Fruit fly (Drosophila melanogaster) whole organism, embryonic: ENCODE data around the gene TRAM.
A peak's percentile ranks its signal among the peaks of the same experiment; 100 is the strongest.

Experiments
- ATbp ChIP-seq: fragments of 200-800 bp; sonication (Bioruptor generic); optimal IDR thresholded peaks from 2 replicates; lab custom pipeline; 2017; ENCODE audit warnings: missing biosample characterization, mild to moderate bottlenecking, missing genetic modification characterization, missing genetic modification reagents
- Antp ChIP-seq: fragments of 200-800 bp; sonication (Bioruptor generic); optimal IDR thresholded peaks from 3 replicates; lab custom pipeline; 2016; ENCODE audit warnings: missing biosample characterization, missing genetic modification characterization
- Awh ChIP-seq: fragments of 200-800 bp; sonication (Bioruptor generic); IDR thresholded peaks from 2 replicates; pipeline ENCODE4, ENCODE4 v1.3.6; 2022; ENCODE audit warnings: missing biosample characterization, missing genetic modification characterization
- Bteb2 ChIP-seq: fragments of 200-800 bp; sonication (Bioruptor generic); optimal IDR thresholded peaks from 2 replicates; lab custom pipeline; 2016; ENCODE audit warnings: missing biosample characterization, missing genetic modification characterization
- CG12071 ChIP-seq: fragments of 200-800 bp; sonication (Bioruptor generic); optimal IDR thresholded peaks from 3 replicates; lab custom pipeline; 2018; ENCODE audit warnings: missing biosample characterization, mild to moderate bottlenecking, missing genetic modification characterization
- CG14014 ChIP-seq: fragments of 200-800 bp; sonication (Bioruptor generic); IDR thresholded peaks from 2 replicates; pipeline ENCODE4 v1.3.6; 2022; ENCODE audit warnings: missing biosample characterization, missing genetic modification characterization
- CG14050 ChIP-seq: fragments of 200-800 bp; sonication (Bioruptor generic); IDR thresholded peaks from 3 replicates; pipeline ENCODE4 v1.3.6; 2022; ENCODE audit warnings: missing biosample characterization, missing genetic modification characterization
- CG14860 ChIP-seq: fragments of 200-800 bp; sonication (Bioruptor generic); IDR thresholded peaks from 3 replicates; pipeline ENCODE4 v1.3.6; 2022; ENCODE audit warnings: missing biosample characterization, missing genetic modification characterization; ENCODE audit not compliant: partially characterized antibody
- CG15514 ChIP-seq: fragments of 200-800 bp; sonication (Bioruptor generic); optimal IDR thresholded peaks from 3 replicates; lab custom pipeline; 2017; ENCODE audit warnings: missing biosample characterization, missing genetic modification characterization, mild to moderate bottlenecking, moderate library complexity, missing genetic modification reagents
- CG1603 ChIP-seq: fragments of 200-800 bp; sonication (Bioruptor generic); optimal IDR thresholded peaks from 2 replicates; lab custom pipeline; 2019; ENCODE audit warnings: missing biosample characterization, mild to moderate bottlenecking, missing genetic modification characterization, moderate library complexity
- CG16815 ChIP-seq: fragments of 200-800 bp; sonication (Bioruptor generic); optimal IDR thresholded peaks from 3 replicates; lab custom pipeline; 2017; ENCODE audit warnings: missing biosample characterization, mild to moderate bottlenecking, missing genetic modification characterization
- CG17361 ChIP-seq: fragments of 200-800 bp; sonication (Bioruptor generic); IDR thresholded peaks from 3 replicates; pipeline ENCODE4 v1.3.6; 2022; ENCODE audit warnings: missing biosample characterization, missing genetic modification characterization
- CG17912 ChIP-seq: fragments of 200-800 bp; sonication (Bioruptor generic); optimal IDR thresholded peaks from 2 replicates; lab custom pipeline; 2018; ENCODE audit warnings: missing biosample characterization, mild to moderate bottlenecking, missing genetic modification characterization
- CG2120 ChIP-seq: fragments of 200-800 bp; sonication (Bioruptor generic); optimal IDR thresholded peaks from 3 replicates; lab custom pipeline; 2016; ENCODE audit warnings: missing biosample characterization, missing genetic modification characterization
- CG2199 ChIP-seq: fragments of 200-800 bp; sonication (Bioruptor generic); IDR thresholded peaks from 3 replicates; pipeline ENCODE4 v1.3.6; 2022; ENCODE audit warnings: missing biosample characterization, missing genetic modification characterization
- CG34422 ChIP-seq: fragments of 200-800 bp; sonication (Bioruptor generic); IDR thresholded peaks from 3 replicates; pipeline ENCODE4 v1.3.6; 2022; ENCODE audit warnings: missing biosample characterization, missing genetic modification characterization
- CG4360 ChIP-seq: fragments of 200-800 bp; sonication (Bioruptor generic); IDR thresholded peaks from 2 replicates; pipeline ENCODE4 v1.3.6; 2022; ENCODE audit warnings: missing biosample characterization, missing genetic modification characterization
- CG6791 ChIP-seq: fragments of 200-800 bp; sonication (Bioruptor generic); IDR thresholded peaks from 3 replicates; pipeline ENCODE4 v1.3.6; 2022; ENCODE audit warnings: missing biosample characterization, missing genetic modification characterization; ENCODE audit not compliant: partially characterized antibody
- CG8944 ChIP-seq: fragments of 200-800 bp; sonication (Bioruptor generic); optimal IDR thresholded peaks from 3 replicates; lab custom pipeline; 2016; ENCODE audit warnings: missing biosample characterization, missing genetic modification characterization
- CG9817 ChIP-seq: fragments of 200-800 bp; sonication (Bioruptor generic); optimal IDR thresholded peaks from 2 replicates; lab custom pipeline; 2018; ENCODE audit warnings: missing biosample characterization, mild to moderate bottlenecking, missing genetic modification characterization, moderate library complexity
- CkIIα-i1 ChIP-seq: fragments of 200-800 bp; sonication (Bioruptor generic); IDR thresholded peaks from 2 replicates; pipeline ENCODE4 v1.3.6; 2022; ENCODE audit warnings: missing biosample characterization, missing genetic modification characterization
- CoRest ChIP-seq: fragments of 200-800 bp; sonication (Bioruptor generic); optimal IDR thresholded peaks from 3 replicates; lab custom pipeline; 2018; ENCODE audit warnings: missing biosample characterization, mild to moderate bottlenecking, missing genetic modification characterization, moderate library complexity
- Dp ChIP-seq: fragments of 200-800 bp; sonication (Bioruptor generic); optimal IDR thresholded peaks from 2 replicates; lab custom pipeline; 2018; ENCODE audit warnings: missing biosample characterization, mild to moderate bottlenecking, missing genetic modification characterization, moderate library complexity
- Ets65A ChIP-seq: fragments of 200-800 bp; sonication (Bioruptor generic); peaks from one replicate; lab custom pipeline; 2016; ENCODE audit warnings: missing biosample characterization, missing genetic modification characterization
- HLH54F ChIP-seq: fragments of 200-800 bp; sonication (Bioruptor generic); optimal IDR thresholded peaks from 3 replicates; lab custom pipeline; 2016; ENCODE audit warnings: missing biosample characterization, missing genetic modification characterization
- Mes4 ChIP-seq: fragments of 200-800 bp; sonication (Bioruptor generic); optimal IDR thresholded peaks from 2 replicates; lab custom pipeline; 2016; ENCODE audit warnings: missing biosample characterization, missing genetic modification characterization
- Ptx1 ChIP-seq: fragments of 200-800 bp; sonication (Bioruptor generic); IDR thresholded peaks from 2 replicates; pipeline ENCODE4 v1.3.6; 2022; ENCODE audit warnings: missing biosample characterization, missing genetic modification characterization
- Rx ChIP-seq: fragments of 200-800 bp; sonication (Bioruptor generic); IDR thresholded peaks from 2 replicates; pipeline ENCODE4 v1.3.6; 2022; ENCODE audit warnings: missing biosample characterization, missing genetic modification characterization
- ash1 ChIP-seq: fragments of 200-800 bp; sonication (Bioruptor generic); optimal IDR thresholded peaks from 2 replicates; lab custom pipeline; 2018; ENCODE audit warnings: missing biosample characterization, mild to moderate bottlenecking, missing genetic modification characterization
- chif ChIP-seq, 2 experiments: fragments of 200-800 bp; sonication (Bioruptor generic); optimal IDR thresholded peaks; 3 replicates each; lab custom pipeline; 2016; ENCODE audit warnings: missing biosample characterization in 2 of 2, missing genetic modification characterization in 2 of 2
- dan ChIP-seq: fragments of 200-800 bp; sonication (Bioruptor generic); IDR thresholded peaks from 2 replicates; pipeline ENCODE4 v1.3.6; 2022; ENCODE audit warnings: missing biosample characterization, missing genetic modification characterization
- eve ChIP-seq, 2 experiments: fragments of >200 bp; optimal IDR thresholded peaks; 2 replicates each; lab custom pipeline; 2017; ENCODE audit warnings: missing biosample characterization in 2 of 2, missing genetic modification characterization in 2 of 2
- gem ChIP-seq: fragments of 200-800 bp; sonication (Bioruptor generic); optimal IDR thresholded peaks from 2 replicates; lab custom pipeline; 2019; ENCODE audit warnings: missing biosample characterization, mild to moderate bottlenecking, missing genetic modification characterization, moderate library complexity
- hbn ChIP-seq: fragments of 200-800 bp; sonication (Bioruptor generic); IDR thresholded peaks from 2 replicates; pipeline ENCODE4 v1.3.6; 2022; ENCODE audit warnings: missing biosample characterization, missing genetic modification characterization; ENCODE audit not compliant: partially characterized antibody
- kay ChIP-seq: fragments of 200-800 bp; sonication (Bioruptor generic); optimal IDR thresholded peaks from 2 replicates; lab custom pipeline; 2016; ENCODE audit warnings: missing biosample characterization, missing genetic modification characterization
- lab ChIP-seq: fragments of 200-800 bp; sonication (Bioruptor generic); optimal IDR thresholded peaks from 3 replicates; lab custom pipeline; 2017; ENCODE audit warnings: missing biosample characterization, missing genetic modification characterization, mild to moderate bottlenecking, moderate library complexity, missing genetic modification reagents
- lmd ChIP-seq: fragments of 200-800 bp; sonication (Bioruptor generic); IDR thresholded peaks from 2 replicates; pipeline ENCODE4 v1.3.6; 2022; ENCODE audit warnings: missing biosample characterization, missing genetic modification characterization
- mam ChIP-seq: fragments of 200-800 bp; sonication (Bioruptor generic); optimal IDR thresholded peaks from 3 replicates; lab custom pipeline; 2016; ENCODE audit warnings: missing biosample characterization, missing genetic modification characterization
- nau ChIP-seq: fragments of 200-800 bp; sonication (Bioruptor generic); optimal IDR thresholded peaks from 3 replicates; lab custom pipeline; 2017; ENCODE audit warnings: missing biosample characterization, mild to moderate bottlenecking, missing genetic modification characterization, missing genetic modification reagents
- nom ChIP-seq: fragments of 200-800 bp; sonication (Bioruptor generic); optimal IDR thresholded peaks from 2 replicates; lab custom pipeline; 2017; ENCODE audit warnings: missing biosample characterization, missing genetic modification characterization, mild to moderate bottlenecking, moderate library complexity, missing genetic modification reagents
- pb ChIP-seq: fragments of 200-800 bp; sonication (Bioruptor generic); optimal IDR thresholded peaks from 3 replicates; lab custom pipeline; 2016; ENCODE audit warnings: missing biosample characterization, missing genetic modification characterization
- ranshi ChIP-seq: fragments of 200-800 bp; sonication (Bioruptor generic); IDR thresholded peaks from 2 replicates; pipeline ENCODE4 v1.3.6; 2022; ENCODE audit warnings: missing biosample characterization, missing genetic modification characterization
- schlank ChIP-seq: fragments of 200-800 bp; sonication (Bioruptor generic); optimal IDR thresholded peaks from 2 replicates; lab custom pipeline; 2018; ENCODE audit warnings: missing biosample characterization, mild to moderate bottlenecking, missing genetic modification characterization
- sd ChIP-seq: fragments of 200-800 bp; sonication (Bioruptor generic); optimal IDR thresholded peaks from 3 replicates; lab custom pipeline; 2018; ENCODE audit warnings: missing biosample characterization, mild to moderate bottlenecking, missing genetic modification characterization, moderate library complexity
- sug ChIP-seq: fragments of 200-800 bp; optimal IDR thresholded peaks from 2 replicates; lab custom pipeline; 2019; ENCODE audit warnings: missing biosample characterization, mild to moderate bottlenecking, missing genetic modification characterization, moderate library complexity
- trem ChIP-seq: fragments of 200-800 bp; optimal IDR thresholded peaks from 3 replicates; lab custom pipeline; 2019; ENCODE audit warnings: missing biosample characterization, mild to moderate bottlenecking, missing genetic modification characterization, moderate library complexity
- ttk ChIP-seq: fragments of 200-800 bp; sonication (Bioruptor generic); IDR thresholded peaks from 2 replicates; pipeline ENCODE4 v2.1.2; 2022; ENCODE audit warnings: missing biosample characterization, missing genetic modification characterization
- unpg ChIP-seq: fragments of 200-800 bp; sonication (Bioruptor generic); optimal IDR thresholded peaks from 3 replicates; lab custom pipeline; 2018; ENCODE audit warnings: missing biosample characterization, mild to moderate bottlenecking, missing genetic modification characterization, moderate library complexity
- wek ChIP-seq: fragments of 200-800 bp; sonication (Bioruptor generic); optimal IDR thresholded peaks from 3 replicates; lab custom pipeline; 2018; ENCODE audit warnings: missing biosample characterization, mild to moderate bottlenecking, missing genetic modification characterization, moderate library complexity
- wor ChIP-seq: fragments of 200-800 bp; sonication (Bioruptor generic); IDR thresholded peaks from 2 replicates; pipeline ENCODE4 v1.3.6; 2022; ENCODE audit warnings: missing biosample characterization, missing genetic modification characterization

The TRAM gene

DNA sequence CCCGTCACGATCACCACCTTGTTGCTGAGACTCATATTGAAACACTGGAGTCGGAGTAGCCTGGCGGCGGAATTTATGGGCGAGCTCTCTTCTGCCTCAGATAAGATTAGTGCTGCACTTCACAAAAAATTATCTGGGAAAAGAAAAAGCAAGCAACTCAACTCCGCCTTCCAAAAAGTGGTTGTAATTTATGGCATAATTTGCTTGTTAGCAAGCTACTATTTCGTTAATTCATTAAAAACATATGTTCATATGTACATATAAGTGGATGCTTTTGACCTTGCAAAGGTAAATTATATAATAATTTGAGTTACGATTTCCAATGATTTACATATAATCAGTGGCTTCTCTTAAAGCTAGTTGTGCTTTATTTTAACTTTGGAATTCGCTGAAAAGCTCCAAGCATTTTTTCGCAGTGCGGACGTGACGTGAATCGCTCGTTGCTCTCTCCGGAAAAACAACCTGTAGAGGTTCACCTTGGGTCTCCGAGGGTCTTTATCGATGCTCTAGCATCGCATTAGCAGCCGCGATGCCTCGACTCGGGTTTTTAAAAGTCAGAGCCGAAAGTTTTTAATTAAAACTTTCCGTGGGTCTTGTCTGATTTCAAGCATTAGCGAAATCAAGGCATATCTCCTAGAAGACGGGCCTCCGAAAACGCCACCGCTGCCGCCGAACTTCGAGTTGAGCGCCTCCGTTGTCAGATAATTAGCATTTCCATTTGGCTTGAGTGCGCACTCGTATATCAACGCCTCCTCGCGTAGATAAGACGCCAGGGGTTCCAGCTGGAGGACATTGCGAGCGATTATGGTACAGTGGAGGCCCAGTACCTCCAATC, 12.6 kb downstream of the TRAM start, which contains the start of gene CG3699 (continued):
- TF ChIP-seq sd (tag; lab: Kevin White, UChicago) (peak; percentile 73), CG14860 (GFP tag; lab: Robert Waterston, UW) (no peak), lmd (GFP tag; lab: Robert Waterston, UW) (peak; percentile 32; the same call in 1 of the 2 replicates), CoRest (tag; lab: Kevin White, UChicago) (peak; percentile 69), Antp (no peak), lab (GFP tag; lab: Kevin White, UChicago) (peak; percentile 67), pb (GFP tag; lab: Kevin White, UChicago) (no peak), CG17912 (GFP tag; lab: Kevin White, UChicago) (no peak), Rx (no peak), CG15514 (peak; percentile 29), chif (GFP tag; optimal IDR thresholded peaks at IDR 0.05; lab: Kevin White, UChicago) (no peak), Bteb2 (no peak), dan (GFP tag; lab: Robert Waterston, UW) (no peak), kay (GFP tag; lab: Kevin White, UChicago) (no peak), CG2199 (GFP tag; lab: Robert Waterston, UW) (no peak), CG14050 (no peak), ash1 (no peak), mam (GFP tag; lab: Kevin White, UChicago) (peak; percentile 35), Awh (GFP tag; lab: Robert Waterston, UW) (no peak), wor (GFP tag; lab: Robert Waterston, UW) (no peak), schlank (tag; lab: Kevin White, UChicago) (no peak), eve (GFP tag; optimal IDR thresholded peaks at IDR 0.05; lab: Kevin White, UChicago) (no peak), CG6791 (GFP tag; lab: Robert Waterston, UW) (no peak), unpg (GFP tag; lab: Kevin White, UChicago) (peak; percentile 44), CG34422 (GFP tag; lab: Robert Waterston, UW) (no peak), nau (GFP tag; lab: Kevin White, UChicago) (peak; percentile 2), CG2120 (peak; percentile 75), gem (tag; lab: Kevin White, UChicago) (peak; percentile 63), ttk (GFP tag; lab: Robert Waterston, UW) (no peak), Dp (GFP tag; lab: Kevin White, UChicago) (no peak), sug (tag; lab: Kevin White, UChicago) (peak; percentile 82), CG17361 (GFP tag; lab: Robert Waterston, UW) (peak; percentile 51; the same call in 2 of the 3 replicates), CG12071 (GFP tag; lab: Kevin White, UChicago) (no peak), nom (GFP tag; lab: Kevin White, UChicago) (no peak), ATbp (GFP tag; lab: Kevin White, UChicago) (no peak), CkIIα-i1 (GFP tag; lab: Robert Waterston, UW) (no peak), Ets65A (peak; percentile 86), CG9817 (peak; percentile 35), CG8944 (no peak), HLH54F (GFP tag; lab: Kevin White, UChicago) (peak; percentile 15), Mes4 (GFP tag; lab: Kevin White, UChicago) (no peak), Ptx1 (GFP tag; lab: Robert Waterston, UW) (peak; percentile 52), CG4360 (no peak), trem (tag; lab: Kevin White, UChicago) (no peak), CG16815 (GFP tag; lab: Kevin White, UChicago) (no peak), ranshi (no peak), wek (GFP tag; lab: Kevin White, UChicago) (no peak), CG1603 (no peak), hbn (GFP tag; lab: Robert Waterston, UW) (no peak), CG14014 (GFP tag; lab: Robert Waterston, UW) (peak; percentile 46; the same call in 1 of the 2 replicates)
